Worm (Caenorhabditis elegans): ENCODE measurements around the gene ndub-6.
A peak's percentile ranks its signal among the peaks of the same experiment; 100 is the strongest.

DNA sequence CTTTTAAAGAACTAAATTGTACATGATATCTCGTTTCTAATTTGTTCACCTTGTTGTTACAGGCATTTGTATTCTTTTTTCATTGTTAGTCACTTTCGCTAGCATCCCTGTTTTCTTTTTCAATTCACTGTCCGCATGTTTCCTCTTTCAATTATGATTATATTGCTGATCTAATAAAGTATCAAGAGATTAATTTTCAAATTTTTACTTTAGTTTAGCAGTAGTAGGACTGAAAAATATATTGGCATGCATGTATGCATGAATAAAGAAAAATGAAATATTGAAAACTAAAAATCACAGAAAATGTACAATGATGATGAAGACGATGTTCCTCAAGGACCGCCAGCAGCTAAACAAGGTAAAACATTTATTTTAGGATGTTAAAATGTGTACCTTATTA is 14.2 kb upstream of the ndub-6 start, which contains the start of gene rbm-17:
- TF ChIP-seq unc-62 (GFP tag; optimal IDR thresholded peaks at IDR 0.05) (no peak), bed-1 (GFP tag; IDR thresholded peaks at IDR 0.05) (no peak), T07F8.4 (tag; optimal IDR thresholded peaks at IDR 0.05) (no peak), madf-6 (GFP tag; IDR thresholded peaks at IDR 0.05) (no peak), unc-130 (GFP tag; optimal IDR thresholded peaks at IDR 0.05) (no peak), ama-1 (optimal IDR thresholded peaks at IDR 0.05) (peak; percentile 36), ama-1 (GFP tag; optimal IDR thresholded peaks at IDR 0.05) (no peak), rpc-1 (optimal IDR thresholded peaks at IDR 0.05) (no peak), rpc-1 (tag; optimal IDR thresholded peaks at IDR 0.05) (no peak), Y56A3A.18 (GFP tag; IDR thresholded peaks at IDR 0.05) (no peak), nhr-179 (tag; optimal IDR thresholded peaks at IDR 0.05) (no peak), snpc-4 (GFP tag; optimal IDR thresholded peaks at IDR 0.05) (no peak), snpc-4 (tag; optimal IDR thresholded peaks at IDR 0.05) (no peak)

All from whole organism, young adult.